Fruit fly (Drosophila melanogaster) whole organism: ENCODE data around the gene CG13097.

ENCODE experiments used
- CG8478 ChIP-seq: fragments of >200 bp; optimal IDR thresholded peaks from 2 replicates; lab custom pipeline; 2018; ENCODE audit warnings: inconsistent platforms
- Dll ChIP-seq: fragments of >200 bp; optimal IDR thresholded peaks from 2 replicates; lab custom pipeline; 2017
- EcR ChIP-seq, 2 experiments: fragments of >200 bp; optimal IDR thresholded peaks; 2 replicates each; lab custom pipeline; 2017; ENCODE audit warnings: missing biosample characterization in 2 of 2, missing genetic modification characterization in 2 of 2, missing genetic modification reagents in 2 of 2
- pan ChIP-seq: fragments of >200 bp; optimal IDR thresholded peaks from 2 replicates; lab custom pipeline; 2017
- psq ChIP-seq: fragments of >200 bp; optimal IDR thresholded peaks from 2 replicates; lab custom pipeline; 2017
- usp ChIP-seq: fragments of >200 bp; optimal IDR thresholded peaks from 2 replicates; lab custom pipeline; 2017; ENCODE audit warnings: missing biosample characterization, missing genetic modification characterization, mixed read lengths

The CG13097 gene

dm6 chr2L:8514748-8515147, at the start of gene CG13097, which contains the start of gene PIG-U:
Gene CG13097, minus strand, starts transcription at chr2L:8514868.
Gene PIG-U, plus strand, starts transcription at chr2L:8515096.
- TF ChIP-seq Dll (lab: Kevin White, UChicago) (no peak), EcR (GFP tag; optimal IDR thresholded peaks at IDR 0.05; lab: Kevin White, UChicago) (no peak), usp (GFP tag; lab: Kevin White, UChicago) (no peak), psq (lab: Kevin White, UChicago) (no peak), pan (lab: Kevin White, UChicago) (no peak), CG8478 (lab: Kevin White, UChicago) (no peak)

dm6 chr2L:8556207-8556606, 41.5 kb upstream of the CG13097 start:
- TF ChIP-seq usp (GFP tag; lab: Kevin White, UChicago): no peak
- TF ChIP-seq CG8478 (lab: Kevin White, UChicago): no peak
- no peak for TF ChIP-seq Dll (lab: Kevin White, UChicago)
- no peak for TF ChIP-seq psq (lab: Kevin White, UChicago)
- no peak for TF ChIP-seq EcR (GFP tag; optimal IDR thresholded peaks at IDR 0.05; lab: Kevin White, UChicago)
- TF ChIP-seq pan (lab: Kevin White, UChicago): no peak

DNA sequence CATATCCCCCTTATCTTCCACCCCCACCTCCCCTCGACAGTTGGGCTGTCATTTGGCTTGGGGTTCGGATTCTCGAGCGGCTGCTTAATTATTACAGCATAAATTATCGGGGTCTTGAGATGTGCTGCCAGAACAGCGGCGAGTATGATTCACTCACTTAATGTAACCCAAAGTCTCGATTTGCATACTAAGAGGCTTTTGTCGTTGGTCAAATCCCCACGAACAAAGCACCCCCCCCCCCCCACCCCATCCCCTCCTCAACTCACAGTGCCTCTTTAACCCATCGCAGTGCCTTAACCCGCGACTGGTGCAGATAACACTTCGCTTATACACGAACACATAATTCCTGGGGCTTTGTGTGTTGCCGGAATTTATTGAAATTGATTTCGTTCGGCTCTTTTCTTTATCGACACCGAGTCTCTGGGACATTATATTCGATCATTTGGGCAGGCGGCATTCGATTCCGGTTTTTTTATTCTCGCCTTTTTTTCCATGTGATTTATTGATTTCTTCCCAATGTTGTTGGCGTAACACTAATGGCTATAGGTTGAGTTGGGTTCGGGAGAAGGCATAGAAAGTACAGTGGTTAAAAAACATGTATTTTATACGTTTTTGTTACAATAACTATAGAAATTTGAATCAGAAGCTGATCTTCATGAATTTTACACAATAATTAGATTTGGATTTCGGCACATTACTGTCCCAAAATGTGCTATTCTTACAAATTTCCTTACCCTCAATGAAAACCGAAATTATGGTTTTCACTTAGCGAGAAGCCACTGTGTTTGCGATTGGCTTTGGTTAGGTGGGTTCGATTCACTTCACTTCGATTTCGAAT, 39.3 kb upstream of the CG13097 start:
- TF ChIP-seq EcR (GFP tag; optimal IDR thresholded peaks at IDR 0.05; lab: Kevin White, UChicago) (no peak), Dll (lab: Kevin White, UChicago) (no peak), usp (GFP tag; lab: Kevin White, UChicago) (no peak), pan (lab: Kevin White, UChicago) (no peak), CG8478 (lab: Kevin White, UChicago) (no peak), psq (lab: Kevin White, UChicago) (no peak)

DNA sequence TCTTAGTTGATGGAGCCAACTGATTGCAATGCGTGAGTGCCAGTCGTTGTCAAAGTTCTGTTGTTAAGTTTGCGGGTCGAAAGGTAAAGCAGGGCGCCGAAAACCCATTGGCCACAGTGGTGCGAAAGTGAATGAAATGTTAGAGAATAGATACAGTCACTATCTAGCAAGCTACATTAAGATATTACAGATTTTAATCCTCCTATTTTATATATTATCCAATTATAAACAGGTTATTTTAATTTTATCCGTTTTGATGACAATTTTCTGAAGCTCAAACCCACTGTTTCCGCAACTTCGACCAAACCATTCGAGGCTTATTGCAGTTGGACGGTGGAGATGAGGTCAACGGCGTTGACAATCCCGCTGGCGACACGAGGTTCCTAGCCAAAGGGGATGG, 37.8 kb upstream of the CG13097 start:
- TF ChIP-seq pan (lab: Kevin White, UChicago) (no peak), EcR (GFP tag; optimal IDR thresholded peaks at IDR 0.05; lab: Kevin White, UChicago) (no peak)

dm6 chr2L:8548118-8548517, 33.5 kb upstream of the CG13097 start:
- TF ChIP-seq psq (lab: Kevin White, UChicago): no peak
- TF ChIP-seq pan (lab: Kevin White, UChicago): no peak
- no peak for TF ChIP-seq EcR (GFP tag; optimal IDR thresholded peaks at IDR 0.05; lab: Kevin White, UChicago)
- TF ChIP-seq Dll (lab: Kevin White, UChicago): no peak
- no peak for TF ChIP-seq CG8478 (lab: Kevin White, UChicago)
- TF ChIP-seq usp (GFP tag; lab: Kevin White, UChicago): no peak

DNA sequence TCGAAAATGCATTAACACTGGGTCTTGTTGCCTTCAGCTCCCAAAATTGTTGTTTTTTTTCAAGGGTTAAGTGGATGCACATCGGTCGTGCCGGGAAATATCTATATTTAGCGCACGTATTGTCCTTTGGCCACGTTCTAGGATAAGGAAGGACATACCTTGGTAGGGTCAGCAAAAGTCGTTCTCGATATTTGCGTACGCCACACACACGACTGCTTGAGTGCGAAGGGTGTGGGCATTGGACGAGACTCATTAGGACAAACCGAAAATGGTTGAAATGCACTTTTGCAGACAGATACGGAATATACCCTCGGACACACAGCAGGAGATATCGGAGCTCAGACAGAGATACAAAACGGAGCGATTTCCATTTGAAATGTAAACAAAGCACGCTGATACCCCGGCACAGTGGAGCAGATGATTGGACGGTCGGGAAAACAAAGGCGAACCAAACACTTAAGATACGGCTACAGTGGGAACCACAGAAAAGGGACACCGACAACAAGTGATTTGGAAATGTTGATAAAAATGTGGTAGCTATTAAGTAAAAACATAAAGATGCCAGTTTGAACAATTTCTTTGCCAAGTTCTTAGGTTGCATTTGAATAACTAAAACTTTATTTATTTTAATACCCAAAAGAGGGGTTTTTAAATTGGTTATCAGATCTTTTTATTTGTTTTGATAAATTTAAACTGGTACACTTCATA, 30.9 kb upstream of the CG13097 start:
- no peak for TF ChIP-seq psq (lab: Kevin White, UChicago)
- no peak for TF ChIP-seq CG8478 (lab: Kevin White, UChicago)
- TF ChIP-seq pan (lab: Kevin White, UChicago): no peak
- no peak for TF ChIP-seq Dll (lab: Kevin White, UChicago)
- no peak for TF ChIP-seq usp (GFP tag; lab: Kevin White, UChicago)
- TF ChIP-seq EcR (GFP tag; optimal IDR thresholded peaks at IDR 0.05; lab: Kevin White, UChicago): no peak

- no peak for TF ChIP-seq CG8478 (lab: Kevin White, UChicago)
- no peak for TF ChIP-seq EcR (GFP tag; optimal IDR thresholded peaks at IDR 0.05; lab: Kevin White, UChicago)
- no peak for TF ChIP-seq psq (lab: Kevin White, UChicago)
- no peak for TF ChIP-seq Dll (lab: Kevin White, UChicago)
- TF ChIP-seq usp (GFP tag; lab: Kevin White, UChicago): no peak
- no peak for TF ChIP-seq pan (lab: Kevin White, UChicago)
Observed at dm6 chr2L:8544636-8545035, 30.0 kb upstream of the CG13097 start.

DNA sequence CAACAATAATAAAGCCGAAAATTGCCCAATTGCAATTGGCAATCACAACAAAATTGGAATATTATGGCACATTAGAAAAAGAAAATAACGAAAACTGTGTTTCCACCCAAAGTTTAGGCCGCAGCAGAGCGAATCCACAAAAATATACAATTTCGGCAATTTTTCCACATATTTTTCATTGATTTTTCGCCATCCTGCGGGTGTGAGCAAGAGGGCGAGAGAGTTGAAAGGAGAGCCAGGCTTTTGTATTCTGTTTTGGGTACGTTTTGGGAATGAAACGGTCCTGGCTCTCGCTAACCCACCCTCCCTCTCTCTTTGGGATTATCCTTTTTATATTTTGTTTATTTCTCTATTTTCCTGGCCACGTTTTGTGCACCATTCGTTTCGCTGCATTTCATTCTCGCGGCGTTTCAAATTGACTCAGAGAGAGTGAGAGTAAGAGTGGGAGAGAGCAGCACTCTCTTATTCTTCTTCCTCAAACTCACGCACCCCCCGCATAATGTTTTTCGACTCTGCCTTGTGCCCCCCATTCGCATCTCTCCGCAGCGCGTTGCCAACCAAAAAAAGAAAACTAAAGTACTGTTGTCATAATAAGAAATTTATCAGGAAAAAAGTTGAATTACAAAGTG, 29.2 kb upstream of the CG13097 start:
- TF ChIP-seq pan (lab: Kevin White, UChicago): no peak
- no peak for TF ChIP-seq Dll (lab: Kevin White, UChicago)
- TF ChIP-seq CG8478 (lab: Kevin White, UChicago): no peak
- no peak for TF ChIP-seq EcR (GFP tag; optimal IDR thresholded peaks at IDR 0.05; lab: Kevin White, UChicago)
- no peak for TF ChIP-seq usp (GFP tag; lab: Kevin White, UChicago)

DNA sequence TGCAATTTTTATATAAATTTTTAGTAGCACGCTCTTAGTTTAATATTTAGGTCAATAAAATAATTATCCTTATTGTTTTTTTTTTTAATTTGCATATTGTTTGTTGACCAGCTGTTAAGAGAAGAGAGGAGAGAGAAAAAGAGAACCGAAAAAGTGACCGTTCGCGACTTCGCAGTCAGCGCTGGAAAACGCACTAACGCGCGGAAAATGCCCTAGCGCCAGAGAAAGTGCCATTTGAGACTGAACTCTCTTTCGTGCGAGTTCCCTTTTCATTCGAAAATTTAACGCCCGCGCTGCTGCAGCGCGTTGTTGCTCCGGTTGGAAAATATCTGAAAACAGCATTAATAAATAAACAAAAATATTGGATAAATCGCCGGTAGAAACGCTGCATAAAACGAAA, 28.4 kb upstream of the CG13097 start:
- TF ChIP-seq EcR (GFP tag; optimal IDR thresholded peaks at IDR 0.05; lab: Kevin White, UChicago) (no peak), usp (GFP tag; lab: Kevin White, UChicago) (no peak), psq (lab: Kevin White, UChicago) (no peak), CG8478 (lab: Kevin White, UChicago) (no peak), pan (lab: Kevin White, UChicago) (no peak), Dll (lab: Kevin White, UChicago) (no peak)

dm6 chr2L:8542639-8543038, 28.0 kb upstream of the CG13097 start:
- TF ChIP-seq EcR (GFP tag; optimal IDR thresholded peaks at IDR 0.05; lab: Kevin White, UChicago) (no peak), pan (lab: Kevin White, UChicago) (no peak), usp (GFP tag; lab: Kevin White, UChicago) (no peak), psq (lab: Kevin White, UChicago) (no peak), Dll (lab: Kevin White, UChicago) (no peak), CG8478 (lab: Kevin White, UChicago) (no peak)

- no peak for TF ChIP-seq CG8478 (lab: Kevin White, UChicago)
- TF ChIP-seq pan (lab: Kevin White, UChicago): no peak
- TF ChIP-seq EcR (GFP tag; optimal IDR thresholded peaks at IDR 0.05; lab: Kevin White, UChicago): no peak
- TF ChIP-seq psq (lab: Kevin White, UChicago): no peak
- TF ChIP-seq Dll (lab: Kevin White, UChicago): no peak
- no peak for TF ChIP-seq usp (GFP tag; lab: Kevin White, UChicago)
Observed at dm6 chr2L:8542234-8542572, 27.5 kb upstream of the CG13097 start.
